Worm (Caenorhabditis elegans): ENCODE data around the gene tatn-1.
A peak's percentile ranks its signal among the peaks of the same experiment; 100 is the strongest.

tatn-1 gene

DNA sequence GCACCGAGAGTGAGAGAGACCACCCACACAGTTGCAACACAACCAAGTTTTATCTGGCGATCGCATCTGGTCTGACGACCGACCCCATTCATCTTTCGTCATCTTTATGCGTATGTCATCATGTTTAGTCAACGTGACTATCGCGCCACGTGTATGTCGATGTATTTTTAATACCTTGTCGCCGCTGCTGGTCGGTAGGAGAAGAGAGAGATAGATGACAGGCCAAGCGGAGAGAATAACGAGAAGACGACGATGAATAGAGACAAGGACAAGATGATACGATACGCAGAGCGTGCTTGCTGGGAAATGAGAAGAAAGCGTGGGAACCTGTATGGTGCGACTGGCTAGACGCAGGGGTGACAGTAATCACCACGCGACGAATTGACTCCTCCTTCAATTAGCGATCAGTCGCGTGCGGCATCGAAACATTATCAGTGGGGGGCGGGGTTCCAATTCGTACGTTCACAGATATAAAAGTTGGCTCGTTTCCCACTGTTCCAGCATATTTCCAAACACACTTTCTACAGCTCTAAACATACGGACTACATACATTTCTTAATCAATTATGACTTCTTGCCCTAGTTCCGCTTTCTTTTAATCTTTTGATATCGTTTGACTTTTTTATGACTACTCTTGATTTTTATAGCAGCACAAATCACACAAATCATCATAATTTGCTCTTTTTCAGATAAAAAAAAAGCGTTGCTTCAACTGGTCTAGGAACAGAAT, at the start of gene tatn-1:
Gene tatn-1, plus strand, starts transcription at position 689 of the 729 bp plus-strand sequence.
- TF ChIP-seq dsc-1 (tag; optimal IDR thresholded peaks at IDR 0.05) (no peak), aly-2 (tag; optimal IDR thresholded peaks at IDR 0.05) (no peak), jun-1 (tag; optimal IDR thresholded peaks at IDR 0.05) (peak; percentile 50), mef-2 (tag; optimal IDR thresholded peaks at IDR 0.05) (peak; percentile 38), hlh-4 (tag; optimal IDR thresholded peaks at IDR 0.05) (no peak), pag-3 (tag; optimal IDR thresholded peaks at IDR 0.05; ENCODE audit: borderline replicate concordance, insufficient read depth) (no peak), nhr-85 (tag) (peak; percentile 100), lin-13 (GFP tag; optimal IDR thresholded peaks at IDR 0.05) (no peak), pax-3 (tag; optimal IDR thresholded peaks at IDR 0.05) (no peak), mab-9 (GFP tag; IDR thresholded peaks at IDR 0.05) (no peak), nhr-90 (tag; optimal IDR thresholded peaks at IDR 0.05; ENCODE audit: poor library complexity) (peak; percentile 95), snpc-4 (tag; optimal IDR thresholded peaks at IDR 0.05) (no peak), lir-3 (tag; optimal IDR thresholded peaks at IDR 0.05; ENCODE audit: poor library complexity) (no peak), blmp-1 (tag; optimal IDR thresholded peaks at IDR 0.05) (peak; percentile 93), zag-1 (tag; optimal IDR thresholded peaks at IDR 0.05) (no peak), swsn-7 (tag; optimal IDR thresholded peaks at IDR 0.05) (peak; percentile 41), fkh-8 (tag; optimal IDR thresholded peaks at IDR 0.05) (no peak), irx-1 (tag; optimal IDR thresholded peaks at IDR 0.05) (peak; percentile 81), hpl-2 (GFP tag; optimal IDR thresholded peaks at IDR 0.05) (no peak), nhr-12 (tag; optimal IDR thresholded peaks at IDR 0.05) (no peak), snu-23 (GFP tag; optimal IDR thresholded peaks at IDR 0.05) (peak; percentile 85), mdl-1 (tag; optimal IDR thresholded peaks at IDR 0.05) (peak; percentile 84 to 99), isw-1 (GFP tag; IDR thresholded peaks at IDR 0.05) (no peak), lin-14 (GFP tag; optimal IDR thresholded peaks at IDR 0.05) (peak; percentile 96), ces-1 (GFP tag; optimal IDR thresholded peaks at IDR 0.05) (no peak), nhr-237 (tag; optimal IDR thresholded peaks at IDR 0.05) (no peak), lsy-2 (tag; optimal IDR thresholded peaks at IDR 0.05) (peak; percentile 51 to 65), nhr-76 (tag; optimal IDR thresholded peaks at IDR 0.05) (no peak), nhr-20 (tag; optimal IDR thresholded peaks at IDR 0.05) (peak; percentile 99), nhr-71 (tag; optimal IDR thresholded peaks at IDR 0.05) (peak; percentile 95), F16B12.6 (tag; optimal IDR thresholded peaks at IDR 0.05) (no peak), efl-3 (GFP tag; optimal IDR thresholded peaks at IDR 0.05) (peak; percentile 52), ztf-4 (tag; optimal IDR thresholded peaks at IDR 0.05) (peak; percentile 74), unc-130 (tag; optimal IDR thresholded peaks at IDR 0.05) (peak; percentile 46), mep-1 (tag; optimal IDR thresholded peaks at IDR 0.05) (peak; percentile 75), egl-27 (tag; optimal IDR thresholded peaks at IDR 0.05) (peak; percentile 29 to 66), egl-13 (tag; optimal IDR thresholded peaks at IDR 0.05) (no peak), unc-62 (GFP tag; optimal IDR thresholded peaks at IDR 0.05) (no peak), sup-37 (GFP tag; optimal IDR thresholded peaks at IDR 0.05) (no peak), C34B4.2 (tag; optimal IDR thresholded peaks at IDR 0.05) (no peak), vab-15 (tag; optimal IDR thresholded peaks at IDR 0.05) (peak; percentile 45), ama-1 (optimal IDR thresholded peaks at IDR 0.05) (no peak), ets-5 (GFP tag; IDR thresholded peaks at IDR 0.05) (no peak), skn-1 (tag; optimal IDR thresholded peaks at IDR 0.05) (peak; percentile 55), hlh-17 (GFP tag; optimal IDR thresholded peaks at IDR 0.05; ENCODE audit: borderline replicate concordance) (no peak), pqm-1 (tag; optimal IDR thresholded peaks at IDR 0.05) (peak; percentile 17), elt-3 (tag; optimal IDR thresholded peaks at IDR 0.05) (peak in 5 of 6 experiments; percentile 2 to 90 (median 42)), rnt-1 (tag; optimal IDR thresholded peaks at IDR 0.05) (peak; percentile 30), ceh-90 (tag; optimal IDR thresholded peaks at IDR 0.05) (no peak), tlp-1 (tag; optimal IDR thresholded peaks at IDR 0.05) (no peak), grh-1 (GFP tag; IDR thresholded peaks at IDR 0.05) (peak; percentile 83), zip-4 (GFP tag; optimal IDR thresholded peaks at IDR 0.05) (no peak)

Data from whole organism, L1 larva.